Worm (Caenorhabditis elegans): ENCODE results near the gene cth-1.

DNA sequence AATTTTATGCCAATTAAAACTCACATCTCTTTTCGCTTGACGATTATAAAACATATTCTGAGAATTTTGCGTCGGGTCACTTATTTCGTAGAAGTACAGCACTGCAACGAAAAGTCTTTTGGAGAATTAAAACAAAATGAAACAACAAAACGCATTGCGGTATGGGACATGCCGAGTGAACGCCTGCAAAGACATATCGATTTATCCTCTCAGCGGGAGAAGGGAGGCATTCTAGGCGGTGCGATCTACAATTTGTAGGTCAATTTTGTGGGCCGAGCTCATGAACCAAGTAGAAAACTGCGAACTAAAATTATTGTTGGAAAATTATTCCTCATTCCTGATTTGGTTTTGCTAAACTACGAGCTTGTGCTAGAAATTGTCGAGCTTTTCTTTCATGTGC is 47.1 kb upstream of the cth-1 start, which contains the start of gene F14H3.3:
- TF ChIP-seq hmg-11 (tag; optimal IDR thresholded peaks at IDR 0.05) (no peak), elt-3 (tag; optimal IDR thresholded peaks at IDR 0.05) (no peak), zag-1 (tag; optimal IDR thresholded peaks at IDR 0.05) (no peak), elt-2 (tag; optimal IDR thresholded peaks at IDR 0.05) (no peak), R02D3.7 (tag; optimal IDR thresholded peaks at IDR 0.05) (no peak), lin-15B (tag; optimal IDR thresholded peaks at IDR 0.05) (no peak), aly-2 (tag; optimal IDR thresholded peaks at IDR 0.05) (no peak), jun-1 (tag; optimal IDR thresholded peaks at IDR 0.05) (no peak), snpc-4 (tag; optimal IDR thresholded peaks at IDR 0.05) (no peak), pha-4 (tag; optimal IDR thresholded peaks at IDR 0.05) (no peak), ceh-82 (tag; optimal IDR thresholded peaks at IDR 0.05) (no peak), egl-27 (tag; optimal IDR thresholded peaks at IDR 0.05) (no peak), nhr-11 (tag; optimal IDR thresholded peaks at IDR 0.05) (no peak), unc-62 (GFP tag; optimal IDR thresholded peaks at IDR 0.05) (no peak)
